Worm (Caenorhabditis elegans) whole organism, midembryonic: ENCODE data around the gene cyld-1.

Experiments used
- T22C8.4 ChIP-seq: fragments of 200-800 bp; sonication (Bioruptor generic); IDR thresholded peaks from 2 replicates; pipeline ENCODE4 v1.3.6; 2022; ENCODE audit warnings: missing genetic modification characterization, missing compliant biosample characterization
- cog-1 ChIP-seq: sonication (generic microtip); optimal IDR thresholded peaks from 2 replicates; lab custom pipeline; 2016; ENCODE audit warnings: missing genetic modification characterization, missing compliant biosample characterization
- flt-1 ChIP-seq: fragments of 200-800 bp; sonication (Bioruptor generic); IDR thresholded peaks from 2 replicates; pipeline ENCODE4 v1.3.6; 2022; ENCODE audit warnings: missing genetic modification characterization, missing compliant biosample characterization
- klf-2 ChIP-seq: fragments of 200-800 bp; sonication (Bioruptor generic); conservative IDR thresholded peaks from 2 replicates; pipeline ENCODE4 v1.3.6; 2022; ENCODE audit warnings: missing genetic modification reagents, missing genetic modification characterization, missing compliant biosample characterization
- med-1 ChIP-seq: sonication (generic microtip); optimal IDR thresholded peaks from 2 replicates; lab custom pipeline; 2017; ENCODE audit warnings: missing genetic modification characterization, mild to moderate bottlenecking, missing compliant biosample characterization, antibody characterized with exemption, missing genetic modification reagents; ENCODE audit not compliant: insufficient read depth
- ref-1 ChIP-seq: fragments of 200-800 bp; sonication (Bioruptor generic); conservative IDR thresholded peaks from 2 replicates; pipeline ENCODE4 v1.3.6; 2022; ENCODE audit warnings: missing genetic modification reagents, missing genetic modification characterization, missing compliant biosample characterization
- tab-1 ChIP-seq: fragments of 200-800 bp; sonication (Bioruptor generic); IDR thresholded peaks from 2 replicates; pipeline ENCODE4 v1.3.6; 2022; ENCODE audit warnings: missing genetic modification characterization, missing compliant biosample characterization
- ztf-23 ChIP-seq: fragments of 200-800 bp; sonication (Bioruptor generic); IDR thresholded peaks from 2 replicates; pipeline ENCODE4 v1.3.6; 2022; ENCODE audit warnings: missing genetic modification reagents, missing genetic modification characterization, missing compliant biosample characterization
- ztf-29 ChIP-seq: fragments of 200-800 bp; sonication (Bioruptor generic); IDR thresholded peaks from 2 replicates; pipeline ENCODE4 v1.3.6; 2022; ENCODE audit warnings: missing genetic modification reagents, missing genetic modification characterization, missing compliant biosample characterization

cyld-1 gene

DNA sequence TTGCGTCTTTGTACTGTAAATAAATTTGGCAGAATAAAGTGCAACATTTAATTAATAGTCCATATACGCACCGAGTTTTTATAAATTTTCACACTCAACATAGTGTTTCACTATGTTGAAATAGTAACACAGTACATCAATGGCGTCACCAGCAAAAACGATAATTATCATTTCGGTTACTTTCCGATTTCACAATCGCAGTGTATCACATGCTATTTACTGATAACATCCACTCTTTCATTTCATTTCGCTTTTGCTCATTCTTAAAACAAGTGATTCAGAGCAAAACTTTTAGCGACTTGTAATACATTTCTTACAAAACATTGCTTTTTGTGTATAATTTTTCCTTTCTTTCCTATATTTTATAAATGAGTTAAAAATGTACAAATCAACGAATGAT, 3.3 kb upstream of the cyld-1 start, which contains the start of gene cbp-3:
Gene cbp-3, plus strand, starts transcription at position 272 of the 400 bp plus-strand sequence.
- no peak for TF ChIP-seq med-1 (GFP tag; lab: Kevin White, UChicago)
- no peak for TF ChIP-seq T22C8.4 (GFP tag; lab: Robert Waterston, UW)
- no peak for TF ChIP-seq klf-2 (GFP tag; lab: Robert Waterston, UW)
- TF ChIP-seq ztf-29, result no peak
- TF ChIP-seq flt-1, result no peak
- TF ChIP-seq tab-1 (GFP tag; lab: Robert Waterston, UW), result no peak
- TF ChIP-seq ref-1, result no peak
- no peak for TF ChIP-seq ztf-23 (GFP tag; lab: Robert Waterston, UW)
- TF ChIP-seq cog-1 (tag; lab: Kevin White, UChicago), result no peak

DNA sequence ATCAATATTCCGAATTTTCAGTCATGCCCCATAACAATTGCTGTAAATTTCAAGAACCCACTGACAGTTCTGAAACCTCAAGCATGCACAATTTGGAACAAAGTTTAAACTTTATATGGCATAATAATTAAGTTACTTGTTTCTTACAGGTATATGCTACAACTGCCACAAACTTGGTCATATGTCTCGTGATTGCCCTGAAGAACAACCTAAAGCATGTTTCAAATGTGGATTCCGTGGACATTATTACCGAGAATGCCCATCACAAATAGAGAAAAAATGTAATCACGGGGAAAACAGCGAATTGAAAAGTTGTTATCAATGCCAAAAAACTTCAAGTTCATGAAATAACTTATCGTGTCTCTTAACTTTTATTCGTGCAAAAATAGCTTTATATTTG, 2.5 kb upstream of the cyld-1 start:
- TF ChIP-seq klf-2 (GFP tag; lab: Robert Waterston, UW) (no peak), tab-1 (GFP tag; lab: Robert Waterston, UW) (no peak), ztf-23 (GFP tag; lab: Robert Waterston, UW) (0 out of 2 replicates have a peak, but pooled peaks have one; percentile 9), ref-1 (no peak), cog-1 (tag; lab: Kevin White, UChicago) (no peak), ztf-29 (no peak), flt-1 (no peak), T22C8.4 (GFP tag; lab: Robert Waterston, UW) (no peak)

DNA sequence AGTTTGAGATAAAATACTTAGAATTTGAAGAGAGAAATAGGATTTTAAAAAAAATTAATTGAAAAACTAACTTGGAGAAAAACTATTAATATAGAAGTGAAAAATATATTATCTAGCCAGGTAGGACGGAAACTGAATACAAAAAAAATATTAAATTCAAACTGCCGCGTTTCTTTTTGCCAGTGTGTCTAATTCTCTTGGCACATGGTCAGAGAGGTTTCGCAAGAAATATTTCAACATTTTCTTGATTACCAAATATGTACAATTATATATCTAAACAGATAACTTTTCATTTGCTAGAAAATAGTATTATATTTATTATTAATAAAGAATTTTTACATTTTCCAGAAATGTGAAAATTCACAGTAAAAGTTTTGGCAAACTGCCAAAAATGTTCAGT, 2.0 kb upstream of the cyld-1 start:
- TF ChIP-seq flt-1, result no peak
- no peak for TF ChIP-seq ztf-29
- no peak for TF ChIP-seq tab-1 (GFP tag; lab: Robert Waterston, UW)
- TF ChIP-seq cog-1 (tag; lab: Kevin White, UChicago), result no peak
- no peak for TF ChIP-seq T22C8.4 (GFP tag; lab: Robert Waterston, UW)
- no peak for TF ChIP-seq ztf-23 (GFP tag; lab: Robert Waterston, UW)
- no peak for TF ChIP-seq med-1 (GFP tag; lab: Kevin White, UChicago)
- TF ChIP-seq ref-1, result no peak

DNA sequence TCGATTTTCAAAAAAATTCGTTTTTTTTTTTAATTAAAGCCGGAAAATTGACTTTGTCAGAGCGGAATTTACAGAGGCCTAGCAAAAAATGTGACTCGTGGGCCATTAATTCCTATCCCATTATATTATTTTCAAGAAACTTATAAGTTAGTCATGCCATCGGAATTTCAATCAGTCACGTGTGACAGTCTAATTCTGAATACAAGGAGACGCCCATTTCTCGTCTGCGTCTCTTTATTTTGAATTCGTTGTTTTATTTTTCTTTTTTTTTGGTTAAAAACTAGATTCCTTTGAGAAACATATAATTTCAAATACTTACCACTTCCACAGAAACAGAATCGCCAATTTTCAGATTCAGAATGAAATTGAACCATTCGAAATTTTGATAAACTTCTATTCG, 1.7 kb downstream of the cyld-1 start:
- no peak for TF ChIP-seq ref-1
- no peak for TF ChIP-seq med-1 (GFP tag; lab: Kevin White, UChicago)
- TF ChIP-seq klf-2 (GFP tag; lab: Robert Waterston, UW), result no peak
- no peak for TF ChIP-seq ztf-29
- TF ChIP-seq tab-1 (GFP tag; lab: Robert Waterston, UW), result no peak
- TF ChIP-seq ztf-23 (GFP tag; lab: Robert Waterston, UW), result no peak
- TF ChIP-seq T22C8.4 (GFP tag; lab: Robert Waterston, UW), result no peak
- TF ChIP-seq cog-1 (tag; lab: Kevin White, UChicago), result no peak
- TF ChIP-seq flt-1, result no peak

DNA sequence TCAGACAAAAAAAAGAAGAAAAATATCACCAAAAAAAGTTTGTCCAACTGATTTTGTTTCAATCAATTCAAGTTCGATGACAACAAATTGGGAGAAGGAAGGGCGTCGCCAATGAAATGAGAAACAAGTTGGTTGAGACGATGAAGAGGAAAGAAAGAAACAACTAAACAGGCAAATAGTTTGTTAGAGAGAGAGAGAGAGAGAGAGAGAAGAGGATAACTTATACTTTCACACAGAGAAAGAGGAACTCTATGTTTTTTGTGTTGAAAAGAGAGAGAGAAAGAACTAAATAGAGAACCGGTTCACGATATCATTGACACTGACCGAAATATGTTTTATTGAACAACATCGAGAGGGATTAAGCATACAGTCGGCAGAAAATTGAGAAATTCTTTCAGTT, 2.9 kb downstream of the cyld-1 start:
- TF ChIP-seq flt-1 (no peak), cog-1 (tag; lab: Kevin White, UChicago) (no peak), ztf-29 (no peak), ref-1 (no peak), T22C8.4 (GFP tag; lab: Robert Waterston, UW) (no peak), med-1 (GFP tag; lab: Kevin White, UChicago) (no peak), tab-1 (GFP tag; lab: Robert Waterston, UW) (no peak), ztf-23 (GFP tag; lab: Robert Waterston, UW) (no peak), klf-2 (GFP tag; lab: Robert Waterston, UW) (no peak)

DNA sequence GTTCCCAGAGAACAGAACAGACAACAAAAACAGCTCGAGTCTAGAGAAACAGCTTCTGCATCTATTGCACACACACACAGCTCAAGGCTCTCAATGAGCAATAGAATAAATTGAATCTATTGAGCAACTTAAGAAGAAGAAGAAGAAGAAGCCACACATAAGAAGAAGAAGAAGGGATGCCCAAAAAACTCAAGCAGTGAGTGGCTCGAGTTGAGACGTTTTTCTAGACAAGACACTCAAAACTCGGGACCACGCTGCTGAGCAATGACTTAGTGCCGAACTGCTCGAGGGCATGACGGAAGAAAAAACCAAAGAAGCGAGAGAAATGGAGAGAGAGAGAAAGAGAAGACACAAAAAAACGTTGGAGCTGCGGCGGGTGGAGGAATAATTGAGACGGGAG, 5.2 kb downstream of the cyld-1 start:
- TF ChIP-seq cog-1 (tag; lab: Kevin White, UChicago) (no peak), klf-2 (GFP tag; lab: Robert Waterston, UW) (no peak), ref-1 (no peak), flt-1 (no peak), med-1 (GFP tag; lab: Kevin White, UChicago) (no peak), T22C8.4 (GFP tag; lab: Robert Waterston, UW) (no peak), ztf-23 (GFP tag; lab: Robert Waterston, UW) (no peak), tab-1 (GFP tag; lab: Robert Waterston, UW) (no peak)

DNA sequence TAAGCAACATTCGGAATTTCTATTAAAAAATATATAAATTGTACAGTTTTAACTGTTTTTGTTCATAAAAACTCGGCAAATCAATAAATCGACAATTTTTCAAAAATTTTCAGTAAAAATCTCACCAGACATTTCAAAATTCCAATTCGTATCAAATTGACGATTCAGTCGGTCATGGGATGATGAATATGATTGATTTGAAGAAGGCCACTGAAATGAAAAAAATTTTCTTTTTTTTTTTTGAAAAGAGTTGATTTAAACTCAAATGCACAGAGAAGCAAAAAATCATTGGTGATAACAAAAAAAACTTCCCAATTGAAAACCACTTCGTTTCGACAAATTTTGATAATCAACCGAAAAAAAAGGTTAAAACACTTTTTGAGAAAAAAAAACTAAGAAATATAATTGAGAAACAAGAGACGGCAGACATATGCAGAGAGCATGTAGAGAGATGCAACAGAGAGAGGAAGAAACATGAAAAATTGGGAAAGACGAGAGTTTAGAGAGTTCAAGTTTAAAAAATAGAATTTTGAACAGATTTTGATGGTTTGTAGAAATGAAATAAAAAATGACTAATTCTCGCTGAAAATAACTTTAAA, 6.7 kb downstream of the cyld-1 start:
- no peak for TF ChIP-seq tab-1 (GFP tag; lab: Robert Waterston, UW)
- TF ChIP-seq flt-1, result no peak
- no peak for TF ChIP-seq ztf-29
- TF ChIP-seq ztf-23 (GFP tag; lab: Robert Waterston, UW), result no peak
- TF ChIP-seq ref-1, result no peak
- no peak for TF ChIP-seq cog-1 (tag; lab: Kevin White, UChicago)
- no peak for TF ChIP-seq med-1 (GFP tag; lab: Kevin White, UChicago)
- no peak for TF ChIP-seq T22C8.4 (GFP tag; lab: Robert Waterston, UW)
- TF ChIP-seq klf-2 (GFP tag; lab: Robert Waterston, UW), result no peak

DNA sequence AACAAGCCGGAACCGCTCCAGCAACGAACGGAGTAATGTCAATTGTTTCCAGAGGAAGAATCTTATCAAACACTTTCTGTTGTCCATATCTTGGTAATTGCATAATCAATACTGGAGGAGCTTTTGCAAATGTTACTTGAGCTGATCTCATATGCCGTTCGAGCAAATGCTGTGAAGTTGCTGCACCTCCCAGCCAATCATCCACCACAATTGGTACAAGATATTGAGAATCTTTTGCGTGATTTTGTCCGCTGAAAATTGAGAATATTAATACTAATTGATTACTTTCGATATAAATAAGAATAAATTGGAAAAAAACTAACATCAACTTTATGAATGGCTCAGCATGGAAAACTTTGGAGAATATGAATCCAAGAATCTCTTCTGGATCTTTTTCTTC, 10.7 kb downstream of the cyld-1 start:
- no peak for TF ChIP-seq ztf-23 (GFP tag; lab: Robert Waterston, UW)
- TF ChIP-seq klf-2 (GFP tag; lab: Robert Waterston, UW), result no peak
- no peak for TF ChIP-seq T22C8.4 (GFP tag; lab: Robert Waterston, UW)
- TF ChIP-seq ref-1, result no peak

DNA sequence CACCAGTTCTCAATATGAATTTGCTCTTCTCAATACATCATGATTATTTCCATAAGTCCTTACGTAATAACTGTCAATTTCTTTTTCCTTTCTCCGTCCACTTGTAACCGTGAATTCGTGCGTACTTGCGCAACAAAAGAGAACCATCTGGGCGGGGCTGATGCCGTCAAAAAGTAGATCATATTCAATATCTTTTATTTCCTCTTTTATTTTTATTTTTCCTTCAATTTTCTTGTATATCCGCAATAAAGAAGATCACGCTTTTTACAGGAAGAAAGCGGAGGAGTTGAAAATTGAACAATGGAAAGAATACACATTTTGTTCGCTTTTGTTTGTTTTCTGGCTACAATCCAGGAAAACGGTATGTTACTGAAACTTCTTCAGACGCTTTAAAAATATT, 17.6 kb downstream of the cyld-1 start, which contains the start of gene mam-7:
Gene mam-7, plus strand, starts transcription at position 301 of the 400 bp plus-strand sequence.
- no peak for TF ChIP-seq ztf-29
- TF ChIP-seq med-1 (GFP tag; lab: Kevin White, UChicago), result no peak

DNA sequence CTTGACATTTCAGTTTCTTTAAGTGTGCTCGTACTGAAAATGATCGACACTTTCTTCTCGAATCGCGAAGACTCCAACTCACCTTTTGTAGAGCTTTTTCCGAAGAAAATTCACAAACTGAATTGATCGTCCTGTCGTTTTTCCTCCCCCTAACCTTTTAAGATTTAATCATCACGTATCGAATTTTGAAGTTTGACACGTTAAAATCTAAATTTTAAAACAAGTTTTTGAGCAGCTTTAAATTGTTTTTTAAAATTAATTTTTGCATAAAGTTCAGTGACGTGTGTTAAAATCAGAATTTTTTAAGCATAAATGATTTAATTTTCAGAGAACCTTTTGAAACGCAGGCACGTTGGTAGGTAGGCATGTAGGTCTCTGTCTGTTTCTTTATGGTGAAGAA, 19.1 kb downstream of the cyld-1 start, which contains the start of gene alg-4:
Gene alg-4, minus strand, starts transcription at position 101 of the 400 bp plus-strand sequence.
- TF ChIP-seq med-1 (GFP tag; lab: Kevin White, UChicago) (no peak), cog-1 (tag; lab: Kevin White, UChicago) (no peak), T22C8.4 (GFP tag; lab: Robert Waterston, UW) (no peak), klf-2 (GFP tag; lab: Robert Waterston, UW) (no peak), ref-1 (no peak), tab-1 (GFP tag; lab: Robert Waterston, UW) (no peak), ztf-23 (GFP tag; lab: Robert Waterston, UW) (no peak), ztf-29 (no peak), flt-1 (no peak)
